Fruit fly (Drosophila melanogaster): ENCODE results near the gene CG15025.
A peak's percentile ranks its signal among the peaks of the same experiment; 100 is the strongest.

Gene CG15025

dm6 chr3R:19472218-19472617 lies 18.7 kb downstream of the CG15025 start (continued):
- TF ChIP-seq fd96Cb (tag; optimal IDR thresholded peaks at IDR 0.05) (no peak), C15 (GFP tag; IDR thresholded peaks at IDR 0.05) (no peak), klu (GFP tag; IDR thresholded peaks at IDR 0.05) (no peak), CG12942 (GFP tag; optimal IDR thresholded peaks at IDR 0.05) (no peak), CG12659 (GFP tag; optimal IDR thresholded peaks at IDR 0.05) (no peak), eve (GFP tag; optimal IDR thresholded peaks at IDR 0.05) (no peak), E2f2 (GFP tag; IDR thresholded peaks at IDR 0.05) (0 out of 2 replicates have a peak, but pooled peaks have one; percentile 22), CG15601 (tag; optimal IDR thresholded peaks at IDR 0.05) (peak; percentile 58), MESR4 (GFP tag; optimal IDR thresholded peaks at IDR 0.05) (no peak), CG10267 (tag; optimal IDR thresholded peaks at IDR 0.05) (peak; percentile 4), CG14965 (GFP tag; optimal IDR thresholded peaks at IDR 0.05; ENCODE audit: borderline replicate concordance) (no peak), CG16863 (GFP tag; optimal IDR thresholded peaks at IDR 0.05) (no peak), CG12219 (GFP tag; optimal IDR thresholded peaks at IDR 0.05) (peak; percentile 42), CG14441 (GFP tag; IDR thresholded peaks at IDR 0.05) (peak; percentile 32; the same call in 1 of the 2 replicates), CG43689 (GFP tag; IDR thresholded peaks at IDR 0.05) (no peak), fu2 (GFP tag; optimal IDR thresholded peaks at IDR 0.05) (no peak), jumu (GFP tag; optimal IDR thresholded peaks at IDR 0.05) (no peak), nom (GFP tag; optimal IDR thresholded peaks at IDR 0.05) (no peak), CG18476 (GFP tag; optimal IDR thresholded peaks at IDR 0.05) (no peak), Drgx (GFP tag; IDR thresholded peaks at IDR 0.05) (no peak), CG10321 (GFP tag; IDR thresholded peaks at IDR 0.05) (no peak), cato (GFP tag; optimal IDR thresholded peaks at IDR 0.05; ENCODE audit: borderline replicate concordance) (no peak), cas (GFP tag; IDR thresholded peaks at IDR 0.05) (no peak), B-H2 (GFP tag; optimal IDR thresholded peaks at IDR 0.05) (no peak), wor (GFP tag; IDR thresholded peaks at IDR 0.05) (no peak), ind (GFP tag; optimal IDR thresholded peaks at IDR 0.05) (no peak), Bteb2 (GFP tag; optimal IDR thresholded peaks at IDR 0.05) (no peak), CG17359 (tag; optimal IDR thresholded peaks at IDR 0.05) (peak; percentile 20), zen (tag; optimal IDR thresholded peaks at IDR 0.05) (no peak), pan (optimal IDR thresholded peaks at IDR 0.05) (no peak), pan (GFP tag; optimal IDR thresholded peaks at IDR 0.05 in 1 of 2, IDR thresholded peaks at IDR 0.05 in 1 of 2) (no peak), CG17829 (tag; optimal IDR thresholded peaks at IDR 0.05) (no peak), Bdp1 (GFP tag; optimal IDR thresholded peaks at IDR 0.05) (no peak), Dref (GFP tag; IDR thresholded peaks at IDR 0.05) (no peak), CG6813 (GFP tag; optimal IDR thresholded peaks at IDR 0.05) (peak; percentile 63), Six4 (GFP tag; optimal IDR thresholded peaks at IDR 0.05) (no peak), Asciz (GFP tag; optimal IDR thresholded peaks at IDR 0.05) (peak; percentile 36), CG12299 (tag; optimal IDR thresholded peaks at IDR 0.05) (no peak), CG10431 (GFP tag; optimal IDR thresholded peaks at IDR 0.05) (peak; percentile 30), CG15696 (tag; optimal IDR thresholded peaks at IDR 0.05) (peak; percentile 55), Side (GFP tag; optimal IDR thresholded peaks at IDR 0.05) (peak; percentile 18), CG17612 (GFP tag; IDR thresholded peaks at IDR 0.05) (no peak), ato (GFP tag; IDR thresholded peaks at IDR 0.05; ENCODE audit: partially characterized antibody) (no peak), CG8478 (optimal IDR thresholded peaks at IDR 0.05) (no peak), inv (GFP tag; IDR thresholded peaks at IDR 0.05; ENCODE audit: partially characterized antibody) (no peak), CG7745 (tag; optimal IDR thresholded peaks at IDR 0.05) (peak; percentile 36), CG3838 (GFP tag; optimal IDR thresholded peaks at IDR 0.05) (no peak), CG8281 (tag; optimal IDR thresholded peaks at IDR 0.05) (peak; percentile 27), CG14860 (GFP tag; IDR thresholded peaks at IDR 0.05; ENCODE audit: partially characterized antibody) (no peak), Mrtf (GFP tag; IDR thresholded peaks at IDR 0.05) (no peak), crp (GFP tag; optimal IDR thresholded peaks at IDR 0.05) (no peak), CG3281 (GFP tag; optimal IDR thresholded peaks at IDR 0.05) (no peak)

All from whole organism, embryonic.